Worm (Caenorhabditis elegans) whole organism, L1 larva: ENCODE measurements around the gene Y110A2AL.7.
A peak's percentile ranks its signal among the peaks of the same experiment; 100 is the strongest.

Source experiments
- C04F5.9 ChIP-seq: sonication (generic microtip); optimal IDR thresholded peaks from 2 replicates; lab custom pipeline; 2016; ENCODE audit warnings: missing genetic modification characterization, missing compliant biosample characterization
- C16A3.4 ChIP-seq: fragments of 150-350 bp; optimal IDR thresholded peaks from 2 replicates; lab custom pipeline; 2014; ENCODE audit warnings: missing biosample characterization, missing genetic modification characterization
- aly-2 ChIP-seq: fragments of 150-350 bp; optimal IDR thresholded peaks from 2 replicates; lab custom pipeline; 2014; ENCODE audit warnings: missing biosample characterization, missing genetic modification characterization
- blmp-1 ChIP-seq: fragments of 150-350 bp; optimal IDR thresholded peaks from 2 replicates; lab custom pipeline; 2014; ENCODE audit warnings: missing biosample characterization, missing genetic modification characterization
- ceh-63 ChIP-seq: fragments of 200-800 bp; sonication (Bioruptor generic); optimal IDR thresholded peaks from 2 replicates; lab custom pipeline; 2018; ENCODE audit warnings: mild to moderate bottlenecking, missing genetic modification characterization, missing compliant biosample characterization
- ceh-82 ChIP-seq, 3 experiments: fragments of 150-350 bp in 1 of 3; sonication (generic microtip) in 2 of 3; optimal IDR thresholded peaks; 2 replicates each; lab custom pipeline; 2014 to 2017; ENCODE audit warnings: missing biosample characterization in 3 of 3, missing genetic modification characterization in 3 of 3
- dpl-1 ChIP-seq, 3 experiments: fragments of 150-350 bp in 2 of 3; sonication (generic microtip) in 1 of 3; optimal IDR thresholded peaks; 2 replicates each; lab custom pipeline; 2014 to 2017; ENCODE audit warnings: missing biosample characterization in 3 of 3, missing genetic modification characterization in 3 of 3, missing genetic modification reagents in 3 of 3
- efl-1 ChIP-seq, 4 experiments: fragments of 150-350 bp; optimal IDR thresholded peaks in 3 of 4; peaks in 1 of 4; 1 replicate in 1 of 4; 2 replicates in 3 of 4; lab custom pipeline; 2014; ENCODE audit warnings: missing biosample characterization in 2 of 4, missing genetic modification characterization in 2 of 4, missing genetic modification reagents in 2 of 4
- efl-3 ChIP-seq: fragments of 200-800 bp; sonication (Bioruptor generic); optimal IDR thresholded peaks from 2 replicates; lab custom pipeline; 2018; ENCODE audit warnings: mild to moderate bottlenecking, missing genetic modification characterization, missing compliant biosample characterization
- egl-27 ChIP-seq, 2 experiments: fragments of 150-350 bp in 1 of 2; sonication (generic microtip); optimal IDR thresholded peaks; 3 replicates each; lab custom pipeline; 2017 to 2018; ENCODE audit warnings: missing biosample characterization in 2 of 2, missing genetic modification characterization in 2 of 2, missing genetic modification reagents in 2 of 2
- elt-2 ChIP-seq: sonication (generic microtip); optimal IDR thresholded peaks from 2 replicates; lab custom pipeline; 2016; ENCODE audit warnings: missing genetic modification characterization, mild to moderate bottlenecking, inconsistent platforms, missing compliant biosample characterization, missing genetic modification reagents
- elt-3 ChIP-seq, 6 experiments: fragments of 150-350 bp in 1 of 6; sonication (generic microtip); optimal IDR thresholded peaks; 2 replicates each; lab custom pipeline; 2017 to 2018; ENCODE audit warnings: missing biosample characterization in 6 of 6, missing genetic modification characterization in 6 of 6, inconsistent platforms in 1 of 6
- fkh-4 ChIP-seq: sonication (generic microtip); optimal IDR thresholded peaks from 2 replicates; lab custom pipeline; 2016; ENCODE audit warnings: missing compliant biosample characterization, missing genetic modification characterization, borderline replicate concordance
- fos-1 ChIP-seq: fragments of 150-350 bp; optimal IDR thresholded peaks from 2 replicates; lab custom pipeline; 2014; ENCODE audit warnings: missing biosample characterization, missing genetic modification characterization
- hlh-17 ChIP-seq: fragments of 200-800 bp; sonication (Bioruptor generic); optimal IDR thresholded peaks from 2 replicates; lab custom pipeline; 2018; ENCODE audit warnings: missing genetic modification characterization, mild to moderate bottlenecking, missing compliant biosample characterization, moderate library complexity, borderline replicate concordance
- lin-14 ChIP-seq: fragments of 200-800 bp; sonication (Bioruptor generic); optimal IDR thresholded peaks from 2 replicates; lab custom pipeline; 2018; ENCODE audit warnings: mild to moderate bottlenecking, missing genetic modification characterization, moderate library complexity, missing compliant biosample characterization
- lin-15B ChIP-seq: fragments of 150-350 bp; sonication (generic microtip); optimal IDR thresholded peaks from 3 replicates; lab custom pipeline; 2014; ENCODE audit warnings: missing biosample characterization, missing genetic modification characterization
- lin-35 ChIP-seq, 2 experiments: fragments of 150-350 bp; optimal IDR thresholded peaks; 2 replicates each; lab custom pipeline; 2014; ENCODE audit warnings: missing biosample characterization in 2 of 2, missing genetic modification characterization in 2 of 2, missing genetic modification reagents in 2 of 2
- lin-39 ChIP-seq: fragments of 150-350 bp; optimal IDR thresholded peaks from 2 replicates; lab custom pipeline; 2014; ENCODE audit warnings: missing biosample characterization, missing genetic modification reagents, missing genetic modification characterization
- lsy-2 ChIP-seq, 2 experiments: fragments of 150-350 bp; optimal IDR thresholded peaks; 2 replicates each; lab custom pipeline; 2014; ENCODE audit warnings: missing biosample characterization in 2 of 2, missing genetic modification characterization in 2 of 2
- mep-1 ChIP-seq: fragments of 150-350 bp; optimal IDR thresholded peaks from 2 replicates; lab custom pipeline; 2014; ENCODE audit warnings: missing biosample characterization, missing genetic modification characterization
- nhr-11 ChIP-seq: fragments of 150-350 bp; optimal IDR thresholded peaks from 2 replicates; lab custom pipeline; 2014; ENCODE audit warnings: missing biosample characterization, missing genetic modification characterization
- nhr-12 ChIP-seq: sonication (generic microtip); optimal IDR thresholded peaks from 2 replicates; lab custom pipeline; 2017; ENCODE audit warnings: missing biosample characterization, missing genetic modification characterization
- nhr-19 ChIP-seq: fragments of 200-800 bp; sonication (Bioruptor generic); conservative IDR thresholded peaks from 2 replicates; pipeline ENCODE4 v1.3.6; 2022; ENCODE audit warnings: missing genetic modification characterization, missing compliant biosample characterization
- nhr-20 ChIP-seq: sonication (generic microtip); optimal IDR thresholded peaks from 2 replicates; lab custom pipeline; 2016; ENCODE audit warnings: mild to moderate bottlenecking, missing genetic modification characterization, missing compliant biosample characterization
- nhr-77 ChIP-seq: fragments of 150-350 bp; optimal IDR thresholded peaks from 2 replicates; lab custom pipeline; 2014; ENCODE audit warnings: missing biosample characterization, missing genetic modification characterization
- nhr-84 ChIP-seq: sonication (generic microtip); optimal IDR thresholded peaks from 2 replicates; lab custom pipeline; 2017; ENCODE audit warnings: missing biosample characterization, missing genetic modification characterization
- nhr-85 ChIP-seq: sonication (generic microtip); peaks from one replicate; lab custom pipeline; 2016; ENCODE audit warnings: missing genetic modification characterization, inconsistent platforms, missing compliant biosample characterization
- pqm-1 ChIP-seq: sonication (generic microtip); optimal IDR thresholded peaks from 3 replicates; lab custom pipeline; 2017; ENCODE audit warnings: missing biosample characterization, missing genetic modification characterization
- rnt-1 ChIP-seq: sonication (generic microtip); optimal IDR thresholded peaks from 2 replicates; lab custom pipeline; 2016; ENCODE audit warnings: mild to moderate bottlenecking, missing genetic modification characterization, moderate library complexity, missing compliant biosample characterization
- skn-1 ChIP-seq: fragments of 150-350 bp; optimal IDR thresholded peaks from 2 replicates; lab custom pipeline; 2014; ENCODE audit warnings: missing biosample characterization, missing genetic modification characterization
- sox-4 ChIP-seq: sonication (generic microtip); optimal IDR thresholded peaks from 2 replicates; lab custom pipeline; 2016; ENCODE audit warnings: missing genetic modification characterization, missing compliant biosample characterization
- sup-37 ChIP-seq: fragments of 200-800 bp; sonication (Bioruptor generic); optimal IDR thresholded peaks from 2 replicates; lab custom pipeline; 2018; ENCODE audit warnings: mild to moderate bottlenecking, missing genetic modification characterization, missing compliant biosample characterization
- unc-130 ChIP-seq: fragments of 150-350 bp; optimal IDR thresholded peaks from 2 replicates; lab custom pipeline; 2017; ENCODE audit warnings: missing biosample characterization, missing genetic modification characterization, inconsistent platforms
- ztf-4 ChIP-seq: fragments of 150-350 bp; optimal IDR thresholded peaks from 2 replicates; lab custom pipeline; 2014; ENCODE audit warnings: missing biosample characterization, missing genetic modification characterization

Gene Y110A2AL.7

DNA sequence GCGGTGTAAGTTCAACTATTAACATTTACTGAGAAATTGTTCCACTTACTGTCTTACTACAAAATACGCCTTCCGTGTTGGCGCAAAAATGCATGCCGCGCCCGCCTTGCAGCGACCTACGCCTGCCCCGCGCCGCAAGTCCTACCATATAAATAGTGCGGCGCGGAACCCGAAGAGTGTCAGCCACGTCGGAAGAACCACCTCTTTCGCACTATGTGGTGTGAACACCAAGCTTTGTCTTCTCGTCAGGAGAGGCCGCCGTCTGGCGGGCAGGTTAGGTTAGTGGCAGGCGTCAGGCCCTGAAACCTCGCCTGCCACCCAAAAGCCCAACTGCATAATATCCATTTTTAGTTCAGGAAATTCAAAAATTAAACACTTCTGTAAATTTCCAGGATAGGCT lies 22.4 kb upstream of the Y110A2AL.7 start:
- no peak for TF ChIP-seq elt-2 (tag; lab: Kevin White, UChicago)

DNA sequence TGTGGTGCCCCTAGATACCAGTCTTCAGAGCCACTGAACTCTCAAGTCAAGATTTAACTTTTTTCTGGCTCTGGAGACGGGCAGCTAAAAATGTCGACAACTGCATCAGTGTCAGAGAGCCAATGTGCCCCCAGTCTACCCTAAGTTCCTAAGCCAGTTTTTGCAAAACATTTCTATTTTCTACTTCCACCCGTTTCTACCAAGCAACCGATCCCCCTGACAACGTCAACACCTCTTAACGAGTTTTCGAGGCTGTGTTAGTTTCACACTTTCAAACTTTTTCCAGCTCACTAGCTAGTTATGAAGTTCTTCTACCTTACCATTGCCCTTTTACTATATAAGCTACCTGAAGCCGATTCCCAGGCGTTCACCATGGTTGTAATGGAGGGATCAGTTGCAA lies 21.2 kb upstream of the Y110A2AL.7 start, which contains the start of gene Y110A2AL.5:
Y110A2AL.5 (plus strand) TSS at position 301 of the 400 bp plus-strand sequence.
- TF ChIP-seq ceh-63 (GFP tag; lab: Kevin White, UChicago) (no peak), fkh-4 (tag; lab: Kevin White, UChicago) (no peak), unc-130 (tag; lab: Kevin White, UChicago) (no peak), C04F5.9 (no peak), fos-1 (tag; lab: Kevin White, UChicago) (no peak), aly-2 (tag; lab: Kevin White, UChicago) (no peak), lin-15B (no peak)

DNA sequence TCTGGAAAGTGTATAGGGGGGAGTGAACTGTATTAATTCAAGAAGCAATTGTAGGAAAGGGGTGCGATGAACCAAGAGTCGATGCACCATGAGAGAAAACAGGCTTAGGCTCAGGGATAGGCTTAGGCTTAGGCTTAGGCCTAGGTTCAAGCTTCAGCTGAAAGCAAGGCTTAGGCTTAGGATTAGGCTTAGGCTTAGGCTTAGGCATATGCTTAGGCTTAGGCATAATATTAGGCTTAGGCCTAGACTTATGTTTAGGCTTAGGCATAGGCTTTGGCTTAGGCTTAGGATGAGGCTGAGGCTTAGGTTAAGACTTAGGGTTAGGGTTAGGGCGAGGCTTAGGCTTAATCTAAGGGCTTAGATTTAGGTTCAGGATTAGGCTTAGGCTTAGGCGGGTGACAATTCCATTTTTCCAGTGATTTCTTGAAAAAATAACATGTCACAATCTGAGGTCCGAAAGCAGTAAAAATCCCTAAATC lies 19.6 kb upstream of the Y110A2AL.7 start:
- no peak for TF ChIP-seq egl-27 (tag; optimal IDR thresholded peaks at IDR 0.05; lab: Kevin White, UChicago)
- TF ChIP-seq nhr-12 (tag; lab: Kevin White, UChicago) = no peak
- TF ChIP-seq lin-39 (tag; lab: Kevin White, UChicago) = no peak
- no peak for TF ChIP-seq efl-1 (optimal IDR thresholded peaks at IDR 0.05; lab: Kevin White, UChicago)
- TF ChIP-seq efl-1 (GFP tag; optimal IDR thresholded peaks at IDR 0.05 in 1 of 2; lab: Kevin White, UChicago) = peak in 1 of 2 experiments; percentile 37
- TF ChIP-seq ztf-4 (tag; lab: Kevin White, UChicago) = no peak
- TF ChIP-seq ceh-63 (GFP tag; lab: Kevin White, UChicago) = no peak

DNA sequence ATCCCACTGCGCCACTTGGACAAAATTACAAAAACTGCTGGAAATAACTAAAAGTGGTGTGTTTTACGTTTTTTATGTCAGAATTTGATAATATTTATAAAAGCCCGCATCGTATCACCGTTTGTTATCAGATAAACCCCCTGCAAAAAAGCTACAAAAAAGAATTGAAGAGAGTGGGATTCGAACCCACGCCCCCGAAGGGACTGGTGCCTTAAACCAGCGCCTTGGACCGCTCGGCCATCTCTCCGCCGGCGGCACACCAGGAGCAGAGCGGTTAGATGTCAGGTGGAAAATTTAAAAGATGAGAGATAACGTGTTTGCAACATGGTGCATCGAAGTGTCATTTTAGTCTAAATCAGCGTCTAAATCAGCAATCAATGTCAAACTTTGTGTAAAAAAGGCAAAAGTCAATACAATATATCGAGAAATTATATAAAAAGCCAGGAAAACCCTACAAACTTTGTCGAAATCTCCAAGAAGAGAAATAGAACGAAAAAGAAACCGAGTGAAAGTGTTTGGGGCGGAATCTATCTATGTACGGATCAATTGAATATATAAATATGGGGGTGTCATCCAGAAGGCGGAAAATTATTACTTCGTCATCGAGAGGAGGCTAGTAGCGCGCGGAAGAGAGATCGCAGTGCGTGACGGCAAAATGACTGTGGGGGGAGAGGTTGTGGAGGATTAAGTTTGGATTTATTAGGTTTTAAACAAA lies 18.6 kb upstream of the Y110A2AL.7 start:
- TF ChIP-seq lin-39 (tag; lab: Kevin White, UChicago) = no peak
- TF ChIP-seq blmp-1 (tag; lab: Kevin White, UChicago) = peak; percentile 89
- peak; percentile 18 for TF ChIP-seq nhr-20 (tag; lab: Kevin White, UChicago)
- TF ChIP-seq skn-1 (tag; lab: Kevin White, UChicago) = peak; percentile 7
- TF ChIP-seq rnt-1 (tag; lab: Kevin White, UChicago) = peak; percentile 51
- TF ChIP-seq sox-4 = no peak
- TF ChIP-seq efl-1 (optimal IDR thresholded peaks at IDR 0.05; lab: Kevin White, UChicago) = no peak
- TF ChIP-seq efl-1 (GFP tag; optimal IDR thresholded peaks at IDR 0.05 in 1 of 2; lab: Kevin White, UChicago) = peak in 1 of 2 experiments; percentile 86
- TF ChIP-seq pqm-1 = no peak
- TF ChIP-seq nhr-84 (tag; lab: Kevin White, UChicago) = no peak
- no peak for TF ChIP-seq mep-1 (tag; lab: Kevin White, UChicago)
- TF ChIP-seq lin-35 (GFP tag; optimal IDR thresholded peaks at IDR 0.05; lab: Kevin White, UChicago) = peak in 1 of 2 experiments; percentile 30
- peak; percentile 9 for TF ChIP-seq lin-14 (GFP tag; lab: Kevin White, UChicago)
- peak in 1 of 3 experiments; percentile 26 for TF ChIP-seq ceh-82 (tag; optimal IDR thresholded peaks at IDR 0.05; lab: Kevin White, UChicago)

DNA sequence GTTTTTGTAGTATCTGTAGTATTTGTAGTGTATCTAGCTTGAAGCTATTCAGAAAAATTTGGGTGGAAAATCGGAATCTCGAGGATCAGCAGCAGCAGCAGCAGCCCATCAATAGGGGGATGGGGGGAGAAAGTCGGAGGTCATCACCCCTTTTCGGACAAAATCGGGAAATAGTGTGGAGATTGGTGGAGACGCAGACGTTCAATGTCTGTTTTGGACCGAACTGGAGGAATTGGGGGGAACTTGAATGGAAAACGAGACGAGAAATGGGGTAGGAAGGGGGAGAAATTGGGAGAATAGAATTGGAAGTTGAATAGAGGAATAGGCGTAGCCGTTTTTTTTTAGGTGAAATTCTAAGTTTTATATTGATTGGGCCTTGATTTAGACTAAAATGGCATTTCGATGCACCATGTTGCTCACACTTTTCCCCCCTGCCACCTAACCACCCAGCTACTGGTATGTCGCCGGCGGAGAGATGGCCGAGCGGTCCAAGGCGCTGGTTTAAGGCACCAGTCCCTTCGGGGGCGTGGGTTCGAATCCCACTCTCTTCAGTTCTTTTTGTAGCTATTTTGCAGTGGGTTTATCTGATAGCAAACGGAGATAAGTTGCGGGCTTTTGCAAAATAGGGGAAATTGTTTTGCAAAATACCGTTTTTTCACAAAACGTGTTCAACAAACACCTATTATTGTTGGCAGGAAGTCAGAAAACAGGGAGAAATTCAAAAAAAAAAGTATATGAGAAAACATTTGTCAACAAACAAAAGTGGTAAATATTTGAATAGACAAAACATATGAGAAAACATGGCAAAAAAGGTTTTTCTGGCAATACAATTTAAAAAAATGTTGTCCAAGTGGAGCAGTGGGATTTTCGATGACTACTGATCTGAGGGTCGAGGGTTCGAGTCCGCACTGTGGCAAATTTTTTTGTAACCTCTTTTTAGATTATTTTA lies 17.2 kb upstream of the Y110A2AL.7 start:
- TF ChIP-seq dpl-1 (GFP tag; optimal IDR thresholded peaks at IDR 0.05; lab: Kevin White, UChicago) (no peak), nhr-85 (tag; lab: Kevin White, UChicago) (peak; percentile 72), nhr-77 (no peak), lsy-2 (tag; optimal IDR thresholded peaks at IDR 0.05; lab: Kevin White, UChicago) (peak in 1 of 2 experiments; percentile 9), C16A3.4 (tag; lab: Kevin White, UChicago) (no peak), blmp-1 (tag; lab: Kevin White, UChicago) (peak; percentile 92), efl-1 (optimal IDR thresholded peaks at IDR 0.05; lab: Kevin White, UChicago) (no peak), efl-1 (GFP tag; optimal IDR thresholded peaks at IDR 0.05 in 1 of 2; lab: Kevin White, UChicago) (peak in 1 of 2 experiments; percentile 92), sup-37 (GFP tag; lab: Kevin White, UChicago) (no peak), efl-3 (no peak), hlh-17 (no peak), nhr-11 (tag; lab: Kevin White, UChicago) (no peak), lin-14 (GFP tag; lab: Kevin White, UChicago) (peak; percentile 17), elt-3 (tag; optimal IDR thresholded peaks at IDR 0.05; lab: Kevin White, UChicago) (no peak), nhr-19 (0 out of 2 replicates have a peak, but pooled peaks have one; percentile 6)
